Fruit fly (Drosophila melanogaster) whole organism, embryonic: ENCODE data around the gene CG17754.
A peak's percentile ranks its signal among the peaks of the same experiment; 100 is the strongest.

ENCODE experiments used
- Awh ChIP-seq: fragments of 200-800 bp; sonication (Bioruptor generic); IDR thresholded peaks from 2 replicates; pipeline ENCODE4, ENCODE4 v1.3.6; 2022; ENCODE audit warnings: missing biosample characterization, missing genetic modification characterization
- CG10366 ChIP-seq: fragments of 200-800 bp; sonication (Bioruptor generic); IDR thresholded peaks from 2 replicates; pipeline ENCODE4 v1.3.6; 2022; ENCODE audit warnings: missing biosample characterization, missing genetic modification characterization
- CG10543 ChIP-seq: fragments of 200-800 bp; sonication (Bioruptor generic); optimal IDR thresholded peaks from 3 replicates; lab custom pipeline; 2017; ENCODE audit warnings: missing biosample characterization, mild to moderate bottlenecking, missing genetic modification characterization, moderate library complexity
- CG10654 ChIP-seq: fragments of 200-800 bp; sonication (Bioruptor generic); optimal IDR thresholded peaks from 2 replicates; lab custom pipeline; 2016; ENCODE audit warnings: missing biosample characterization, missing genetic modification characterization
- CG11085 ChIP-seq: fragments of 200-800 bp; sonication (Bioruptor generic); IDR thresholded peaks from 2 replicates; pipeline ENCODE4 v1.3.6; 2022; ENCODE audit warnings: missing biosample characterization, missing genetic modification characterization
- CG12071 ChIP-seq: fragments of 200-800 bp; sonication (Bioruptor generic); optimal IDR thresholded peaks from 3 replicates; lab custom pipeline; 2018; ENCODE audit warnings: missing biosample characterization, mild to moderate bottlenecking, missing genetic modification characterization
- CG12219 ChIP-seq: fragments of 200-800 bp; sonication (Bioruptor generic); optimal IDR thresholded peaks from 3 replicates; lab custom pipeline; 2018; ENCODE audit warnings: missing biosample characterization, mild to moderate bottlenecking, missing genetic modification characterization
- CG13775 ChIP-seq: fragments of 200-800 bp; sonication (Bioruptor generic); optimal IDR thresholded peaks from 3 replicates; lab custom pipeline; 2017; ENCODE audit warnings: missing biosample characterization, mild to moderate bottlenecking, missing genetic modification characterization
- CG15073 ChIP-seq: fragments of 200-800 bp; sonication (Bioruptor generic); optimal IDR thresholded peaks from 2 replicates; lab custom pipeline; 2016; ENCODE audit warnings: missing biosample characterization, missing genetic modification characterization
- CG15514 ChIP-seq: fragments of 200-800 bp; sonication (Bioruptor generic); optimal IDR thresholded peaks from 3 replicates; lab custom pipeline; 2017; ENCODE audit warnings: missing biosample characterization, missing genetic modification characterization, mild to moderate bottlenecking, moderate library complexity, missing genetic modification reagents
- CG16779 ChIP-seq: fragments of 200-800 bp; sonication (Bioruptor generic); IDR thresholded peaks from 2 replicates; pipeline ENCODE4 v1.3.6; 2022; ENCODE audit warnings: missing biosample characterization, missing genetic modification characterization
- CG16813 ChIP-seq: fragments of 200-800 bp; sonication (Bioruptor generic); IDR thresholded peaks from 3 replicates; pipeline ENCODE4 v1.3.6; 2022; ENCODE audit warnings: missing biosample characterization, missing genetic modification characterization; ENCODE audit not compliant: partially characterized antibody
- CG18764 ChIP-seq: fragments of 200-800 bp; sonication (Bioruptor generic); optimal IDR thresholded peaks from 3 replicates; lab custom pipeline; 2016; ENCODE audit warnings: missing biosample characterization, missing genetic modification characterization
- CG32767 ChIP-seq: fragments of 200-800 bp; sonication (Bioruptor generic); IDR thresholded peaks from 2 replicates; pipeline ENCODE4 v1.3.6; 2022; ENCODE audit warnings: missing biosample characterization, missing genetic modification characterization
- CG3838 ChIP-seq: fragments of 200-800 bp; sonication (Bioruptor generic); optimal IDR thresholded peaks from 3 replicates; lab custom pipeline; 2016; ENCODE audit warnings: missing biosample characterization, missing genetic modification characterization
- CG7556 ChIP-seq: fragments of 200-800 bp; sonication (Bioruptor generic); optimal IDR thresholded peaks from 2 replicates; lab custom pipeline; 2017; ENCODE audit warnings: missing biosample characterization, mild to moderate bottlenecking, missing genetic modification characterization
- CG7987 ChIP-seq: fragments of 200-800 bp; sonication (Bioruptor generic); optimal IDR thresholded peaks from 2 replicates; lab custom pipeline; 2018; ENCODE audit warnings: missing biosample characterization, mild to moderate bottlenecking, missing genetic modification characterization, moderate library complexity
- CoRest ChIP-seq: fragments of 200-800 bp; sonication (Bioruptor generic); optimal IDR thresholded peaks from 3 replicates; lab custom pipeline; 2018; ENCODE audit warnings: missing biosample characterization, mild to moderate bottlenecking, missing genetic modification characterization, moderate library complexity
- D19A ChIP-seq: fragments of 200-800 bp; optimal IDR thresholded peaks from 3 replicates; lab custom pipeline; 2019; ENCODE audit warnings: missing biosample characterization, mild to moderate bottlenecking, missing genetic modification characterization, moderate library complexity
- Dip2 ChIP-seq: fragments of 200-800 bp; sonication (Bioruptor generic); IDR thresholded peaks from 2 replicates; pipeline ENCODE4 v1.3.6; 2022; ENCODE audit warnings: missing biosample characterization, missing genetic modification characterization
- Doc3 ChIP-seq: fragments of 200-800 bp; sonication (Bioruptor generic); IDR thresholded peaks from 3 replicates; pipeline ENCODE4 v1.3.6; 2022; ENCODE audit warnings: missing biosample characterization, missing genetic modification characterization; ENCODE audit not compliant: partially characterized antibody
- ERR ChIP-seq: fragments of 200-800 bp; sonication (Bioruptor generic); optimal IDR thresholded peaks from 2 replicates; lab custom pipeline; 2016; ENCODE audit warnings: missing biosample characterization, missing genetic modification characterization
- Ets97D ChIP-seq: fragments of 200-800 bp; sonication (Bioruptor generic); optimal IDR thresholded peaks from 3 replicates; lab custom pipeline; 2016; ENCODE audit warnings: missing biosample characterization, missing genetic modification characterization
- H2.0 ChIP-seq: fragments of 200-800 bp; sonication (Bioruptor generic); IDR thresholded peaks from 2 replicates; pipeline ENCODE4 v1.3.6; 2022; ENCODE audit warnings: missing biosample characterization, missing genetic modification characterization
- HLH3B ChIP-seq: fragments of 200-800 bp; sonication (Bioruptor generic); IDR thresholded peaks from 2 replicates; pipeline ENCODE4 v1.3.6; 2022; ENCODE audit warnings: missing biosample characterization, missing genetic modification characterization
- Hr78 ChIP-seq, 2 experiments: fragments of 200-800 bp in 1 of 2; fragments of >200 bp in 1 of 2; sonication (Bioruptor generic) in 1 of 2; optimal IDR thresholded peaks; 2 replicates each; lab custom pipeline; 2017 to 2019; ENCODE audit warnings: missing biosample characterization in 2 of 2, missing genetic modification characterization in 2 of 2, mild to moderate bottlenecking in 1 of 2, moderate library complexity in 1 of 2
- Max ChIP-seq: fragments of 200-800 bp; sonication (Bioruptor generic); optimal IDR thresholded peaks from 2 replicates; lab custom pipeline; 2016; ENCODE audit warnings: missing biosample characterization, mild to moderate bottlenecking, missing genetic modification characterization
- Nf-YA ChIP-seq: fragments of 200-800 bp; sonication (Bioruptor generic); IDR thresholded peaks from 2 replicates; pipeline ENCODE4 v1.3.6; 2022; ENCODE audit warnings: missing biosample characterization, missing genetic modification characterization
- NfI ChIP-seq: fragments of 200-800 bp; sonication (Bioruptor generic); optimal IDR thresholded peaks from 3 replicates; lab custom pipeline; 2018; ENCODE audit warnings: missing biosample characterization, mild to moderate bottlenecking, missing genetic modification characterization, moderate library complexity
- Pdp1 ChIP-seq, 2 experiments: fragments of 200-800 bp; sonication (Bioruptor generic); optimal IDR thresholded peaks; 3 replicates each; lab custom pipeline; 2016; ENCODE audit warnings: missing biosample characterization in 2 of 2, missing genetic modification characterization in 2 of 2, mild to moderate bottlenecking in 1 of 2, moderate library complexity in 1 of 2
- Ssrp ChIP-seq: fragments of 200-800 bp; sonication (Bioruptor generic); optimal IDR thresholded peaks from 2 replicates; lab custom pipeline; 2018; ENCODE audit warnings: missing biosample characterization, mild to moderate bottlenecking, missing genetic modification characterization, moderate library complexity
- ab ChIP-seq: fragments of 200-800 bp; sonication (Bioruptor generic); optimal IDR thresholded peaks from 2 replicates; lab custom pipeline; 2016; ENCODE audit warnings: missing biosample characterization, missing genetic modification characterization
- chif ChIP-seq, 2 experiments: fragments of 200-800 bp; sonication (Bioruptor generic); optimal IDR thresholded peaks; 3 replicates each; lab custom pipeline; 2016; ENCODE audit warnings: missing biosample characterization in 2 of 2, missing genetic modification characterization in 2 of 2
- chn ChIP-seq: fragments of 200-800 bp; sonication (Bioruptor generic); optimal IDR thresholded peaks from 2 replicates; lab custom pipeline; 2016; ENCODE audit warnings: missing biosample characterization, missing genetic modification characterization
- croc ChIP-seq: fragments of 200-800 bp; sonication (Bioruptor generic); conservative IDR thresholded peaks from 3 replicates; pipeline ENCODE4 v1.3.6; 2022; ENCODE audit warnings: missing biosample characterization, missing genetic modification characterization
- danr ChIP-seq: fragments of 200-800 bp; sonication (Bioruptor generic); IDR thresholded peaks from 2 replicates; pipeline ENCODE4 v1.3.6; 2022; ENCODE audit warnings: missing biosample characterization, missing genetic modification characterization
- dati ChIP-seq: fragments of 200-800 bp; sonication (Bioruptor generic); IDR thresholded peaks from 2 replicates; pipeline ENCODE4 v1.3.6; 2022; ENCODE audit warnings: missing biosample characterization, missing genetic modification characterization
- dimm ChIP-seq: fragments of 200-800 bp; sonication (Bioruptor generic); IDR thresholded peaks from 2 replicates; pipeline ENCODE4 v1.3.6; 2022; ENCODE audit warnings: missing biosample characterization, missing genetic modification characterization
- dysf ChIP-seq: fragments of 200-800 bp; sonication (Bioruptor generic); IDR thresholded peaks from 3 replicates; pipeline ENCODE4 v1.3.6; 2022; ENCODE audit warnings: missing biosample characterization, missing genetic modification characterization
- fd3F ChIP-seq: fragments of 200-800 bp; sonication (Bioruptor generic); optimal IDR thresholded peaks from 2 replicates; lab custom pipeline; 2018; ENCODE audit warnings: missing biosample characterization, mild to moderate bottlenecking, missing genetic modification characterization, moderate library complexity
- hth ChIP-seq: fragments of >200 bp; optimal IDR thresholded peaks from 2 replicates; lab custom pipeline; 2017; ENCODE audit warnings: inconsistent platforms
- jigr1 ChIP-seq: fragments of 200-800 bp; sonication (Bioruptor generic); IDR thresholded peaks from 3 replicates; pipeline ENCODE4 v1.3.6; 2022; ENCODE audit warnings: missing biosample characterization, missing genetic modification characterization
- jing ChIP-seq: fragments of 200-800 bp; sonication (Bioruptor generic); optimal IDR thresholded peaks from 2 replicates; lab custom pipeline; 2018; ENCODE audit warnings: missing biosample characterization, mild to moderate bottlenecking, missing genetic modification characterization
- lov ChIP-seq, 2 experiments: fragments of 200-800 bp in 1 of 2; fragments of >200 bp in 1 of 2; sonication (Bioruptor generic) in 1 of 2; IDR thresholded peaks in 1 of 2; optimal IDR thresholded peaks in 1 of 2; 2 replicates in 1 of 2; 3 replicates in 1 of 2; pipeline versions ENCODE4 v1.3.6 to Lab custom; 2017 to 2022; ENCODE audit warnings: missing biosample characterization in 1 of 2, missing genetic modification characterization in 1 of 2
- mam ChIP-seq: fragments of 200-800 bp; sonication (Bioruptor generic); optimal IDR thresholded peaks from 3 replicates; lab custom pipeline; 2016; ENCODE audit warnings: missing biosample characterization, missing genetic modification characterization
- slbo ChIP-seq: fragments of 200-800 bp; sonication (Bioruptor generic); IDR thresholded peaks from 2 replicates; pipeline ENCODE4 v1.3.6; 2022; ENCODE audit warnings: missing biosample characterization, missing genetic modification characterization
- sob ChIP-seq: fragments of 200-800 bp; sonication (Bioruptor generic); IDR thresholded peaks from 2 replicates; pipeline ENCODE4 v1.3.6; 2022; ENCODE audit warnings: missing biosample characterization, missing genetic modification characterization
- tgo ChIP-seq: fragments of 200-800 bp; sonication (Bioruptor generic); IDR thresholded peaks from 3 replicates; pipeline ENCODE4 v1.3.6; 2022; ENCODE audit warnings: missing biosample characterization, missing genetic modification characterization
- trh ChIP-seq: fragments of 200-800 bp; sonication (Bioruptor generic); optimal IDR thresholded peaks from 2 replicates; lab custom pipeline; 2016; ENCODE audit warnings: missing biosample characterization, missing genetic modification characterization
- tup ChIP-seq: fragments of 200-800 bp; sonication (Bioruptor generic); optimal IDR thresholded peaks from 2 replicates; lab custom pipeline; 2016; ENCODE audit warnings: missing biosample characterization, mild to moderate bottlenecking, missing genetic modification characterization, moderate library complexity
- z ChIP-seq: fragments of 200-800 bp; sonication (Bioruptor generic); IDR thresholded peaks from 3 replicates; pipeline ENCODE4 v1.3.6; 2022; ENCODE audit warnings: missing biosample characterization, missing genetic modification characterization

Gene CG17754

dm6 chrX:9282783-9283289 lies 32.6 kb downstream of the CG17754 start, which contains the start of gene c11.1 (continued):
- TF ChIP-seq CG10543 (peak; percentile 1), dysf (GFP tag; lab: Robert Waterston, UW) (peak; percentile 39; the same call in 1 of the 3 replicates), ab (GFP tag; lab: Kevin White, UChicago) (no peak), trh (GFP tag; lab: Kevin White, UChicago) (no peak), hth (lab: Kevin White, UChicago) (no peak), danr (no peak), chn (GFP tag; lab: Kevin White, UChicago) (peak; percentile 31), CG15514 (GFP tag; lab: Kevin White, UChicago) (peak; percentile 36), jigr1 (GFP tag; lab: Robert Waterston, UW) (no peak), CG12219 (GFP tag; lab: Kevin White, UChicago) (no peak), Ets97D (peak; percentile 44), CG7556 (GFP tag; lab: Kevin White, UChicago) (no peak), Nf-YA (no peak), sob (no peak), tup (GFP tag; lab: Kevin White, UChicago) (no peak), CG3838 (GFP tag; lab: Kevin White, UChicago) (no peak), tgo (GFP tag; lab: Robert Waterston, UW) (no peak), dimm (no peak), Max (GFP tag; lab: Kevin White, UChicago) (no peak), CG10654 (GFP tag; lab: Kevin White, UChicago) (no peak), fd3F (GFP tag; lab: Kevin White, UChicago) (no peak), chif (GFP tag; optimal IDR thresholded peaks at IDR 0.05; lab: Kevin White, UChicago) (no peak), mam (GFP tag; lab: Kevin White, UChicago) (no peak), NfI (GFP tag; lab: Kevin White, UChicago) (no peak), H2.0 (no peak), lov (optimal IDR thresholded peaks at IDR 0.05; lab: Kevin White, UChicago) (no peak), lov (GFP tag; IDR thresholded peaks at IDR 0.05; lab: Robert Waterston, UW) (no peak), z (GFP tag; lab: Robert Waterston, UW) (no peak), CG12071 (GFP tag; lab: Kevin White, UChicago) (no peak), Pdp1 (GFP tag; optimal IDR thresholded peaks at IDR 0.05; lab: Kevin White, UChicago) (peak in 1 of 2 experiments; percentile 56), Ssrp (tag; lab: Kevin White, UChicago) (no peak), Dip2 (GFP tag; lab: Robert Waterston, UW) (no peak), CG15073 (GFP tag; lab: Kevin White, UChicago) (no peak), CG10366 (GFP tag; lab: Robert Waterston, UW) (no peak), HLH3B (GFP tag; lab: Robert Waterston, UW) (no peak), slbo (GFP tag; lab: Robert Waterston, UW) (peak; percentile 56), jing (GFP tag; lab: Kevin White, UChicago) (no peak), CG16813 (GFP tag; lab: Robert Waterston, UW) (peak; percentile 29; the same call in 1 of the 3 replicates), Awh (GFP tag; lab: Robert Waterston, UW) (no peak), CoRest (tag; lab: Kevin White, UChicago) (peak; percentile 24), CG18764 (GFP tag; lab: Kevin White, UChicago) (no peak), Hr78 (GFP tag; optimal IDR thresholded peaks at IDR 0.05; lab: Kevin White, UChicago) (no peak), D19A (no peak), ERR (GFP tag; lab: Kevin White, UChicago) (no peak), CG7987 (GFP tag; lab: Kevin White, UChicago) (no peak), CG16779 (GFP tag; lab: Robert Waterston, UW) (no peak), CG32767 (GFP tag; lab: Robert Waterston, UW) (no peak), croc (GFP tag; lab: Robert Waterston, UW) (no peak), dati (GFP tag; lab: Robert Waterston, UW) (no peak), CG11085 (no peak), Doc3 (GFP tag; lab: Robert Waterston, UW) (no peak), CG13775 (no peak)
